Worm (Caenorhabditis elegans) whole organism, late embryonic: ENCODE results near the gene K08F4.12.

Experiments
- K09A11.1 ChIP-seq: sonication (generic microtip); optimal IDR thresholded peaks from 2 replicates; lab custom pipeline; 2017; ENCODE audit warnings: antibody characterized with exemption, mild to moderate bottlenecking, missing genetic modification characterization, missing compliant biosample characterization; ENCODE audit not compliant: insufficient read depth
- ceh-9 ChIP-seq: sonication (generic microtip); optimal IDR thresholded peaks from 2 replicates; lab custom pipeline; 2016; ENCODE audit warnings: mild to moderate bottlenecking, missing genetic modification characterization, inconsistent platforms, missing compliant biosample characterization
- elt-4 ChIP-seq: sonication (generic microtip); optimal IDR thresholded peaks from 2 replicates; lab custom pipeline; 2016; ENCODE audit warnings: missing genetic modification characterization, missing compliant biosample characterization
- lim-6 ChIP-seq: sonication (generic microtip); optimal IDR thresholded peaks from 2 replicates; lab custom pipeline; 2016; ENCODE audit warnings: missing genetic modification characterization, missing compliant biosample characterization
- lin-11 ChIP-seq: fragments of 200-800 bp; sonication (Bioruptor generic); optimal IDR thresholded peaks from 2 replicates; lab custom pipeline; 2018; ENCODE audit warnings: mild to moderate bottlenecking, missing genetic modification characterization, missing compliant biosample characterization
- sox-2 ChIP-seq: fragments of 200-800 bp; sonication (Bioruptor generic); IDR thresholded peaks from 2 replicates; pipeline ENCODE4 v1.3.6; 2022; ENCODE audit warnings: missing genetic modification reagents, missing genetic modification characterization, missing compliant biosample characterization
- unc-42 ChIP-seq: sonication (generic microtip); optimal IDR thresholded peaks from 2 replicates; lab custom pipeline; 2016; ENCODE audit warnings: missing genotype, missing genetic modification characterization, missing compliant biosample characterization

- TF ChIP-seq unc-42 (tag; lab: Kevin White, UChicago) = no peak
- no peak for TF ChIP-seq sox-2 (GFP tag; lab: Robert Waterston, UW)
- no peak for TF ChIP-seq lin-11
- TF ChIP-seq ceh-9 (tag; lab: Kevin White, UChicago) = no peak
- no peak for TF ChIP-seq lim-6 (tag; lab: Kevin White, UChicago)
- no peak for TF ChIP-seq elt-4 (tag; lab: Kevin White, UChicago)
- TF ChIP-seq K09A11.1 (tag; lab: Kevin White, UChicago) = no peak
Measured at ce11 chrIV:10164086-10164485, 26.2 kb downstream of the K08F4.12 start.
